Fruit fly (Drosophila melanogaster): ENCODE measurements around the gene wol.

wol gene

dm6 chr2L:8300220-8301167, 2.3 kb downstream of the wol start, which contains the start of gene Btk:
Gene Btk (minus strand): TSS chr2L:8301079.
- TF ChIP-seq Eip75B (GFP tag; optimal IDR thresholded peaks at IDR 0.05) = no peak
- TF ChIP-seq pdm3 (GFP tag; optimal IDR thresholded peaks at IDR 0.05) = no peak
- TF ChIP-seq dac (GFP tag; optimal IDR thresholded peaks at IDR 0.05) = no peak
- TF ChIP-seq CG4318 (GFP tag; optimal IDR thresholded peaks at IDR 0.05) = no peak
- TF ChIP-seq CG10669 (GFP tag; optimal IDR thresholded peaks at IDR 0.05) = no peak
- no peak for TF ChIP-seq Ets21C (GFP tag; optimal IDR thresholded peaks at IDR 0.05)
- peak; percentile 10 for TF ChIP-seq dsx (GFP tag; optimal IDR thresholded peaks at IDR 0.05; ENCODE audit: poor library complexity, severe bottlenecking)
- TF ChIP-seq CG15336 (GFP tag; IDR thresholded peaks at IDR 0.05) = no peak
- TF ChIP-seq topi (GFP tag; optimal IDR thresholded peaks at IDR 0.05) = no peak
- TF ChIP-seq CG7368 (GFP tag; optimal IDR thresholded peaks at IDR 0.05) = no peak
- 0 out of 3 replicates have a peak, but pooled peaks have one; percentile 19 for TF ChIP-seq CG6163 (GFP tag; IDR thresholded peaks at IDR 0.05)
- no peak for TF ChIP-seq Eip93F (GFP tag; optimal IDR thresholded peaks at IDR 0.05)
- TF ChIP-seq CG6854 (GFP tag; optimal IDR thresholded peaks at IDR 0.05) = peak; percentile 40
- TF ChIP-seq fd59A (GFP tag; optimal IDR thresholded peaks at IDR 0.05) = no peak
- no peak for TF ChIP-seq CG8319 (GFP tag; optimal IDR thresholded peaks at IDR 0.05)
- TF ChIP-seq Sox14 (GFP tag; optimal IDR thresholded peaks at IDR 0.05) = peak; percentile 27
- no peak for TF ChIP-seq Ets96B (tag; optimal IDR thresholded peaks at IDR 0.05)
- no peak for TF ChIP-seq CG6792 (GFP tag; optimal IDR thresholded peaks at IDR 0.05)
- TF ChIP-seq Blimp-1 (GFP tag; optimal IDR thresholded peaks at IDR 0.05) = peak; percentile 83
- no peak for TF ChIP-seq cyc (GFP tag; optimal IDR thresholded peaks at IDR 0.05)
- TF ChIP-seq fkh (GFP tag; optimal IDR thresholded peaks at IDR 0.05) = peak; percentile 61
- TF ChIP-seq Met (GFP tag; optimal IDR thresholded peaks at IDR 0.05) = no peak
- no peak for TF ChIP-seq Hr39 (GFP tag; optimal IDR thresholded peaks at IDR 0.05)

dm6 chr2L:8299194-8299811, 3.5 kb downstream of the wol start:
- peak; percentile 89 for TF ChIP-seq Sox102F (GFP tag; optimal IDR thresholded peaks at IDR 0.05)
- peak; percentile 78 for TF ChIP-seq Sox15 (GFP tag; optimal IDR thresholded peaks at IDR 0.05)
- peak; percentile 87 for TF ChIP-seq pdm3 (GFP tag; optimal IDR thresholded peaks at IDR 0.05)
- TF ChIP-seq CG6854 (GFP tag; optimal IDR thresholded peaks at IDR 0.05) = peak; percentile 97
- TF ChIP-seq Met (GFP tag; optimal IDR thresholded peaks at IDR 0.05) = peak; percentile 95
- peak; percentile 54; the same call in 1 of the 2 replicates for TF ChIP-seq Gug (GFP tag; IDR thresholded peaks at IDR 0.05)
- peak; percentile 93 for TF ChIP-seq lz (GFP tag; optimal IDR thresholded peaks at IDR 0.05)
- TF ChIP-seq CG6792 (GFP tag; optimal IDR thresholded peaks at IDR 0.05) = peak; percentile 82
- TF ChIP-seq CG32006 (GFP tag; optimal IDR thresholded peaks at IDR 0.05) = no peak
- TF ChIP-seq Blimp-1 (GFP tag; optimal IDR thresholded peaks at IDR 0.05) = peak; percentile 76
- peak; percentile 84 for TF ChIP-seq CG34406 (GFP tag; optimal IDR thresholded peaks at IDR 0.05)
- TF ChIP-seq CG8319 (GFP tag; optimal IDR thresholded peaks at IDR 0.05) = peak; percentile 54
- peak; percentile 70 for TF ChIP-seq CG11762 (GFP tag; optimal IDR thresholded peaks at IDR 0.05; ENCODE audit: insufficient read depth)
- peak; percentile 60 to 70 for TF ChIP-seq salr (GFP tag; optimal IDR thresholded peaks at IDR 0.05)
- TF ChIP-seq CG6276 (GFP tag; optimal IDR thresholded peaks at IDR 0.05) = no peak
- peak; percentile 82 for TF ChIP-seq Ets96B (tag; optimal IDR thresholded peaks at IDR 0.05)
- TF ChIP-seq acj6 (GFP tag; optimal IDR thresholded peaks at IDR 0.05) = peak; percentile 65
- TF ChIP-seq CG8632 (GFP tag; optimal IDR thresholded peaks at IDR 0.05) = peak; percentile 73
- peak; percentile 93 to 95 for TF ChIP-seq ss (GFP tag; optimal IDR thresholded peaks at IDR 0.05)
- TF ChIP-seq fkh (GFP tag; optimal IDR thresholded peaks at IDR 0.05) = peak; percentile 18
- TF ChIP-seq Eip93F (GFP tag; optimal IDR thresholded peaks at IDR 0.05) = peak; percentile 37
- no peak for TF ChIP-seq CG16779 (tag; optimal IDR thresholded peaks at IDR 0.05)
- TF ChIP-seq net (GFP tag; optimal IDR thresholded peaks at IDR 0.05) = peak; percentile 82
- TF ChIP-seq CG15336 (GFP tag; IDR thresholded peaks at IDR 0.05) = peak; percentile 58
- peak; percentile 74 for TF ChIP-seq CG1621 (tag; optimal IDR thresholded peaks at IDR 0.05)
- TF ChIP-seq CG11902 (GFP tag; optimal IDR thresholded peaks at IDR 0.05) = peak; percentile 91
- peak; percentile 3 for TF ChIP-seq fd85E (GFP tag; optimal IDR thresholded peaks at IDR 0.05)
- peak; percentile 49 for TF ChIP-seq Lpt (GFP tag; optimal IDR thresholded peaks at IDR 0.05)
- TF ChIP-seq fd59A (GFP tag; optimal IDR thresholded peaks at IDR 0.05) = peak; percentile 91
- TF ChIP-seq CG11294 (GFP tag; IDR thresholded peaks at IDR 0.05) = 0 out of 2 replicates have a peak, but pooled peaks have one; percentile 35
- TF ChIP-seq CG9139 (GFP tag; optimal IDR thresholded peaks at IDR 0.05) = peak; percentile 91
- TF ChIP-seq vri (GFP tag; optimal IDR thresholded peaks at IDR 0.05) = peak; percentile 79
- TF ChIP-seq CG31627 (GFP tag; optimal IDR thresholded peaks at IDR 0.05) = peak; percentile 86

All from whole organism, prepupa.